Fruit fly (Drosophila melanogaster) whole organism, embryonic: ENCODE results near the gene PPP4R2r.

Experiments used
- Asciz ChIP-seq: fragments of 200-800 bp; sonication (Bioruptor generic); optimal IDR thresholded peaks from 2 replicates; lab custom pipeline; 2017; ENCODE audit warnings: missing biosample characterization, mild to moderate bottlenecking, missing genetic modification characterization, missing genetic modification reagents
- CG10431 ChIP-seq: fragments of 200-800 bp; sonication (Bioruptor generic); optimal IDR thresholded peaks from 3 replicates; lab custom pipeline; 2018; ENCODE audit warnings: missing biosample characterization, mild to moderate bottlenecking, missing genetic modification characterization
- CG10959 ChIP-seq: fragments of 200-800 bp; sonication (Bioruptor generic); IDR thresholded peaks from 2 replicates; pipeline ENCODE4 v1.3.6; 2022; ENCODE audit warnings: missing biosample characterization, missing genetic modification characterization
- CG11398 ChIP-seq: fragments of 200-800 bp; sonication (Bioruptor generic); optimal IDR thresholded peaks from 2 replicates; lab custom pipeline; 2016; ENCODE audit warnings: missing biosample characterization, missing genetic modification characterization
- CG11504 ChIP-seq: fragments of 200-800 bp; sonication (Bioruptor generic); optimal IDR thresholded peaks from 3 replicates; lab custom pipeline; 2019; ENCODE audit warnings: missing biosample characterization, mild to moderate bottlenecking, missing genetic modification characterization, moderate library complexity
- CG13287 ChIP-seq: fragments of 200-800 bp; sonication (Bioruptor generic); IDR thresholded peaks from 2 replicates; pipeline ENCODE4 v1.3.6; 2022; ENCODE audit warnings: missing biosample characterization, missing genetic modification characterization; ENCODE audit not compliant: partially characterized antibody
- CG14860 ChIP-seq: fragments of 200-800 bp; sonication (Bioruptor generic); IDR thresholded peaks from 3 replicates; pipeline ENCODE4 v1.3.6; 2022; ENCODE audit warnings: missing biosample characterization, missing genetic modification characterization; ENCODE audit not compliant: partially characterized antibody
- CG16779 ChIP-seq: fragments of 200-800 bp; sonication (Bioruptor generic); IDR thresholded peaks from 2 replicates; pipeline ENCODE4 v1.3.6; 2022; ENCODE audit warnings: missing biosample characterization, missing genetic modification characterization
- CG16863 ChIP-seq: fragments of 200-800 bp; sonication (Bioruptor generic); optimal IDR thresholded peaks from 3 replicates; lab custom pipeline; 2016; ENCODE audit warnings: missing biosample characterization, missing genetic modification characterization
- CG17802 ChIP-seq: fragments of 200-800 bp; sonication (Bioruptor generic); optimal IDR thresholded peaks from 2 replicates; lab custom pipeline; 2018; ENCODE audit warnings: missing biosample characterization, mild to moderate bottlenecking, missing genetic modification characterization, moderate library complexity
- CG17912 ChIP-seq: fragments of 200-800 bp; sonication (Bioruptor generic); optimal IDR thresholded peaks from 2 replicates; lab custom pipeline; 2018; ENCODE audit warnings: missing biosample characterization, mild to moderate bottlenecking, missing genetic modification characterization
- CG2120 ChIP-seq: fragments of 200-800 bp; sonication (Bioruptor generic); optimal IDR thresholded peaks from 3 replicates; lab custom pipeline; 2016; ENCODE audit warnings: missing biosample characterization, missing genetic modification characterization
- CG2875 ChIP-seq: fragments of 200-800 bp; sonication (Bioruptor generic); optimal IDR thresholded peaks from 2 replicates; lab custom pipeline; 2017; ENCODE audit warnings: missing biosample characterization, mild to moderate bottlenecking, missing genetic modification characterization, missing genetic modification reagents
- CG2889 ChIP-seq: fragments of 200-800 bp; sonication (Bioruptor generic); IDR thresholded peaks from 3 replicates; pipeline ENCODE4 v1.3.6; 2022; ENCODE audit warnings: missing biosample characterization, missing genetic modification characterization
- CG33213 ChIP-seq: fragments of 200-800 bp; sonication (Bioruptor generic); optimal IDR thresholded peaks from 3 replicates; lab custom pipeline; 2016; ENCODE audit warnings: missing biosample characterization, missing genetic modification characterization
- CG3995 ChIP-seq: fragments of 200-800 bp; sonication (Bioruptor generic); optimal IDR thresholded peaks from 3 replicates; lab custom pipeline; 2016; ENCODE audit warnings: missing biosample characterization, missing genetic modification characterization
- CG4404 ChIP-seq: fragments of 200-800 bp; sonication (Bioruptor generic); IDR thresholded peaks from 2 replicates; pipeline ENCODE4 v1.3.6; 2022; ENCODE audit warnings: missing biosample characterization, missing genetic modification characterization
- CG6254 ChIP-seq: fragments of 200-800 bp; sonication (Bioruptor generic); optimal IDR thresholded peaks from 3 replicates; lab custom pipeline; 2017; ENCODE audit warnings: mild to moderate bottlenecking, missing biosample characterization, missing genetic modification reagents, missing genetic modification characterization
- CG7556 ChIP-seq: fragments of 200-800 bp; sonication (Bioruptor generic); optimal IDR thresholded peaks from 2 replicates; lab custom pipeline; 2017; ENCODE audit warnings: missing biosample characterization, mild to moderate bottlenecking, missing genetic modification characterization
- CG7745 ChIP-seq: fragments of 200-800 bp; sonication (Bioruptor generic); optimal IDR thresholded peaks from 2 replicates; lab custom pipeline; 2018; ENCODE audit warnings: missing biosample characterization, mild to moderate bottlenecking, missing genetic modification characterization, moderate library complexity
- CG7839 ChIP-seq: fragments of 200-800 bp; sonication (Bioruptor generic); optimal IDR thresholded peaks from 3 replicates; lab custom pipeline; 2018; ENCODE audit warnings: missing biosample characterization, mild to moderate bottlenecking, missing genetic modification characterization, moderate library complexity
- CG7928 ChIP-seq: fragments of 200-800 bp; sonication (Bioruptor generic); optimal IDR thresholded peaks from 2 replicates; lab custom pipeline; 2017; ENCODE audit warnings: missing biosample characterization, mild to moderate bottlenecking, missing genetic modification characterization
- CG9876 ChIP-seq: fragments of 200-800 bp; sonication (Bioruptor generic); optimal IDR thresholded peaks from 2 replicates; lab custom pipeline; 2016; ENCODE audit warnings: missing biosample characterization, missing genetic modification characterization
- Dfd ChIP-seq, 2 experiments: fragments of >200 bp; optimal IDR thresholded peaks; 2 replicates each; lab custom pipeline; 2017; ENCODE audit warnings: missing biosample characterization in 2 of 2, missing genetic modification characterization in 2 of 2
- Ets65A ChIP-seq: fragments of 200-800 bp; sonication (Bioruptor generic); peaks from one replicate; lab custom pipeline; 2016; ENCODE audit warnings: missing biosample characterization, missing genetic modification characterization
- Fer3 ChIP-seq: fragments of 200-800 bp; sonication (Bioruptor generic); optimal IDR thresholded peaks from 2 replicates; lab custom pipeline; 2018; ENCODE audit warnings: missing biosample characterization, mild to moderate bottlenecking, missing genetic modification characterization, moderate library complexity
- Hsf ChIP-seq: fragments of 200-800 bp; sonication (Bioruptor generic); optimal IDR thresholded peaks from 3 replicates; lab custom pipeline; 2016; ENCODE audit warnings: missing biosample characterization, missing genetic modification characterization
- Lhr ChIP-seq: fragments of 200-800 bp; sonication (Bioruptor generic); optimal IDR thresholded peaks from 3 replicates; lab custom pipeline; 2017; ENCODE audit warnings: mild to moderate bottlenecking, missing biosample characterization, missing genetic modification reagents, missing genetic modification characterization
- Nf-YB ChIP-seq: fragments of 200-800 bp; sonication (Bioruptor generic); optimal IDR thresholded peaks from 3 replicates; lab custom pipeline; 2019; ENCODE audit warnings: missing biosample characterization, mild to moderate bottlenecking, missing genetic modification characterization, moderate library complexity
- Xrp1 ChIP-seq: fragments of 200-800 bp; sonication (Bioruptor generic); IDR thresholded peaks from 2 replicates; pipeline ENCODE4 v1.3.6; 2022; ENCODE audit warnings: missing biosample characterization, missing genetic modification characterization
- ap ChIP-seq: fragments of 200-800 bp; sonication (Bioruptor generic); IDR thresholded peaks from 2 replicates; pipeline ENCODE4 v1.3.6; 2022; ENCODE audit warnings: missing biosample characterization, missing genetic modification characterization
- az2 ChIP-seq: fragments of 200-800 bp; sonication (Bioruptor generic); optimal IDR thresholded peaks from 3 replicates; lab custom pipeline; 2016; ENCODE audit warnings: missing biosample characterization, missing genetic modification characterization
- bigmax ChIP-seq: fragments of 200-800 bp; sonication (Bioruptor generic); optimal IDR thresholded peaks from 2 replicates; lab custom pipeline; 2018; ENCODE audit warnings: missing biosample characterization, mild to moderate bottlenecking, missing genetic modification characterization
- emc ChIP-seq: fragments of 200-800 bp; sonication (Bioruptor generic); optimal IDR thresholded peaks from 2 replicates; lab custom pipeline; 2016; ENCODE audit warnings: missing biosample characterization, missing genetic modification characterization
- esg ChIP-seq: fragments of 200-800 bp; sonication (Bioruptor generic); conservative IDR thresholded peaks from 2 replicates; pipeline ENCODE4 v1.3.6; 2022; ENCODE audit warnings: missing biosample characterization, missing genetic modification characterization
- fu2 ChIP-seq: fragments of 200-800 bp; sonication (Bioruptor generic); optimal IDR thresholded peaks from 2 replicates; lab custom pipeline; 2016; ENCODE audit warnings: missing biosample characterization, missing genetic modification characterization
- gce ChIP-seq: fragments of 200-800 bp; sonication (Bioruptor generic); IDR thresholded peaks from 3 replicates; pipeline ENCODE4 v1.3.6; 2022; ENCODE audit warnings: missing biosample characterization, missing genetic modification characterization
- grau ChIP-seq: fragments of 200-800 bp; optimal IDR thresholded peaks from 3 replicates; lab custom pipeline; 2019; ENCODE audit warnings: missing biosample characterization, mild to moderate bottlenecking, missing genetic modification characterization, moderate library complexity
- grn ChIP-seq: fragments of 200-800 bp; sonication (Bioruptor generic); optimal IDR thresholded peaks from 3 replicates; lab custom pipeline; 2017; ENCODE audit warnings: missing biosample characterization, missing genetic modification characterization
- her ChIP-seq: fragments of 200-800 bp; sonication (Bioruptor generic); optimal IDR thresholded peaks from 2 replicates; lab custom pipeline; 2016; ENCODE audit warnings: missing biosample characterization, missing genetic modification characterization
- jigr1 ChIP-seq: fragments of 200-800 bp; sonication (Bioruptor generic); IDR thresholded peaks from 3 replicates; pipeline ENCODE4 v1.3.6; 2022; ENCODE audit warnings: missing biosample characterization, missing genetic modification characterization
- kni ChIP-seq: fragments of 200-800 bp; sonication (Bioruptor generic); optimal IDR thresholded peaks from 3 replicates; lab custom pipeline; 2017; ENCODE audit warnings: mild to moderate bottlenecking, missing biosample characterization, missing genetic modification reagents, missing genetic modification characterization
- pb ChIP-seq: fragments of 200-800 bp; sonication (Bioruptor generic); optimal IDR thresholded peaks from 3 replicates; lab custom pipeline; 2016; ENCODE audit warnings: missing biosample characterization, missing genetic modification characterization
- peb ChIP-seq: fragments of 200-800 bp; sonication (Bioruptor generic); IDR thresholded peaks from 2 replicates; pipeline ENCODE4 v1.3.6; 2022; ENCODE audit warnings: missing biosample characterization, missing genetic modification characterization
- sens-2 ChIP-seq: fragments of 200-800 bp; sonication (Bioruptor generic); IDR thresholded peaks from 2 replicates; pipeline ENCODE4 v1.3.6; 2022; ENCODE audit warnings: missing biosample characterization, missing genetic modification characterization
- seq ChIP-seq: fragments of 200-800 bp; sonication (Bioruptor generic); IDR thresholded peaks from 2 replicates; pipeline ENCODE4 v1.3.6; 2022; ENCODE audit warnings: missing biosample characterization, missing genetic modification characterization
- slbo ChIP-seq: fragments of 200-800 bp; sonication (Bioruptor generic); IDR thresholded peaks from 2 replicates; pipeline ENCODE4 v1.3.6; 2022; ENCODE audit warnings: missing biosample characterization, missing genetic modification characterization
- slp2 ChIP-seq: fragments of 200-800 bp; sonication (Bioruptor generic); optimal IDR thresholded peaks from 2 replicates; lab custom pipeline; 2016; ENCODE audit warnings: missing biosample characterization, missing genetic modification characterization
- tap ChIP-seq: fragments of 200-800 bp; optimal IDR thresholded peaks from 3 replicates; lab custom pipeline; 2019; ENCODE audit warnings: missing biosample characterization, mild to moderate bottlenecking, missing genetic modification characterization, moderate library complexity
- tup ChIP-seq: fragments of 200-800 bp; sonication (Bioruptor generic); optimal IDR thresholded peaks from 2 replicates; lab custom pipeline; 2016; ENCODE audit warnings: missing biosample characterization, mild to moderate bottlenecking, missing genetic modification characterization, moderate library complexity

Gene PPP4R2r

DNA sequence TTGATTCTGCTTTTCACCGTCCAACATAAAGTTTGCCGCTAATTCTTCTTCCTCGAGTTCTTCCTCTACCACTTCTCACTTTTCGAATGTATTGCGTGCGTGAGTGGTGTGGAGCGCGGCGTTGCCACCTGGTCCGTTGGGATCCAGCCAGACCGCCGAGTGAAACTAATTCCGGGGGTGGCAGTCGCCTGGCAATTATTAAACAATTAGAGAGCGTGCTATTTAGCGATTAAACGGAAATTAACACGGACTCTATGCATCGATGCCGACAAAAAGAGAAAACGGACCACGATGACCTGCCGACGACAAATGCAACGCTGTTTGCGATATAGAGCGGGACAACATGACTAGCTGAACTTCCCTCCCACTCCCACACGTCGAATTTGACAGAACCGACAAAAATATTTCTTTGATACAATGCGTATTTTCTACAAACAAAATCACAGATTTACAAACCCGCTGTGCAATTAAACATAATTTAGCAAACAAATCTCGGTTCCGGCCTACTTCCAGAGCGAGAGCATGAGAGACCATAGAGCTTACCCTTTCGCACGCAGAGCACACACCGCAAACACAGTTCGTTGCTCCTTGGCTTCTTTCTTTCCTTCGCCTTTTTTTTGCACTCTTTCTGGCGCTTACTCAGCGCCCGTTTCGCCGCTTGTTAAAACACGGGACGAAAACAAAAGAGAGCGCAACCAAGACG, 5.0 kb upstream of the PPP4R2r start, which contains the start of gene CG2889 (continued):
- peak; percentile 23 for TF ChIP-seq CG17802 (tag; lab: Kevin White, UChicago)
- TF ChIP-seq CG17912 (GFP tag; lab: Kevin White, UChicago) = no peak
- TF ChIP-seq CG2120 (GFP tag; lab: Kevin White, UChicago) = peak; percentile 41
- no peak for TF ChIP-seq CG11398 (GFP tag; lab: Kevin White, UChicago)
- peak; percentile 35 for TF ChIP-seq emc
- TF ChIP-seq Xrp1 = no peak
- TF ChIP-seq fu2 (GFP tag; lab: Kevin White, UChicago) = no peak
- no peak for TF ChIP-seq Asciz (GFP tag; lab: Kevin White, UChicago)
- no peak for TF ChIP-seq CG7928 (GFP tag; lab: Kevin White, UChicago)
- TF ChIP-seq sens-2 = no peak
- TF ChIP-seq Lhr = peak; percentile 29
- TF ChIP-seq CG13287 (GFP tag; lab: Robert Waterston, UW) = peak; percentile 60
- TF ChIP-seq CG16863 (GFP tag; lab: Kevin White, UChicago) = no peak
- peak; percentile 1 for TF ChIP-seq grau (tag; lab: Kevin White, UChicago)
- no peak for TF ChIP-seq Hsf (GFP tag; lab: Kevin White, UChicago)
- TF ChIP-seq CG33213 (GFP tag; lab: Kevin White, UChicago) = no peak
- no peak for TF ChIP-seq tup (GFP tag; lab: Kevin White, UChicago)
- TF ChIP-seq Nf-YB (GFP tag; lab: Kevin White, UChicago) = no peak
- TF ChIP-seq az2 (GFP tag; lab: Kevin White, UChicago) = peak; percentile 14
- no peak for TF ChIP-seq CG9876 (GFP tag; lab: Kevin White, UChicago)
- TF ChIP-seq Fer3 (tag; lab: Kevin White, UChicago) = no peak
- no peak for TF ChIP-seq Dfd (GFP tag; optimal IDR thresholded peaks at IDR 0.05; lab: Kevin White, UChicago)
- peak; percentile 34 for TF ChIP-seq slp2 (GFP tag; lab: Kevin White, UChicago)
- TF ChIP-seq CG2875 (GFP tag; lab: Kevin White, UChicago) = no peak
- TF ChIP-seq grn (GFP tag; lab: Kevin White, UChicago) = no peak
- no peak for TF ChIP-seq her
- no peak for TF ChIP-seq CG16779 (GFP tag; lab: Robert Waterston, UW)
- no peak for TF ChIP-seq CG7839 (tag; lab: Kevin White, UChicago)
- TF ChIP-seq tap (tag; lab: Kevin White, UChicago) = no peak
- no peak for TF ChIP-seq seq (GFP tag; lab: Robert Waterston, UW)
- no peak for TF ChIP-seq CG3995 (GFP tag; lab: Kevin White, UChicago)
- TF ChIP-seq peb (GFP tag; lab: Robert Waterston, UW) = no peak
- TF ChIP-seq slbo (GFP tag; lab: Robert Waterston, UW) = peak; percentile 48; the same call in 1 of the 2 replicates
- peak; percentile 38; the same call in 1 of the 3 replicates for TF ChIP-seq CG14860
- peak; percentile 91 for TF ChIP-seq Ets65A (GFP tag; lab: Kevin White, UChicago)
- no peak for TF ChIP-seq bigmax
- no peak for TF ChIP-seq CG2889 (GFP tag; lab: Robert Waterston, UW)
- no peak for TF ChIP-seq jigr1 (GFP tag; lab: Robert Waterston, UW)
- TF ChIP-seq CG10959 (GFP tag; lab: Robert Waterston, UW) = no peak
- TF ChIP-seq gce (GFP tag; lab: Robert Waterston, UW) = no peak
- TF ChIP-seq esg (GFP tag; lab: Robert Waterston, UW) = 0 out of 2 replicates have a peak, but pooled peaks have one; percentile 21
- TF ChIP-seq pb (GFP tag; lab: Kevin White, UChicago) = no peak
- no peak for TF ChIP-seq kni (GFP tag; lab: Kevin White, UChicago)
- TF ChIP-seq CG10431 (GFP tag; lab: Kevin White, UChicago) = no peak
- TF ChIP-seq CG4404 = no peak
- no peak for TF ChIP-seq CG6254 (GFP tag; lab: Kevin White, UChicago)
- no peak for TF ChIP-seq CG7745 (tag; lab: Kevin White, UChicago)
- no peak for TF ChIP-seq CG11504
- no peak for TF ChIP-seq ap (GFP tag; lab: Robert Waterston, UW)
- no peak for TF ChIP-seq CG7556 (GFP tag; lab: Kevin White, UChicago)
